Worm (Caenorhabditis elegans): ENCODE data around the gene cbp-1.

The cbp-1 gene

DNA sequence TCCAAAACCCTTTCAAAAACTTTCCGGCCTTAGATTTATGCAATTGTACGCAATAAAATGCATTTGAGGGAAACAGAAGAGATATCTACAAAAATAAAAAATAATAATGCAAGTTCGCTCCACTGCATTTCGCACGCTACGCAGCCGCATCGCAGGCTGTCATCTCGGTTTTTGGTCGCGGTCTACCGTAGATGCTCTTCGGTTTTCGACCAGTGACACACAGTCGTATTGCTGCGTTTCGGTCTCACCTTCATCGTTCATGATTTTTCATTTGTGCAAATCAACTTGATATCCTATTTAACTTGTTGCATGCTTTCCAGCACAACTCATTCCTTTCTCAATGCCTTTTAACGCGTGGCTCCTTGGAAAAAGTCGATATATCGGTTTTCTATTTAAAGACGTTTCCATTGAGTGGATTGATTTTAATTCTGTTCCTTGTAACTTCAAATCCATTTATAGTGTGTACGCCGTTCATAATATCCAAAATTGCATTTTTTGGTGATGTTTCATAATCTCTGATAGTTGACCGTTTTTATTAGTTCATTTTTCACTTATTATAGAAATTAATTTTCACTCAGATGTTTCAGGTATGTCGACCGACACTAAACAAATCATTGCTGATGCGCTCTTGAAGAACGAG is 14.5 kb downstream of the cbp-1 start, which contains the start of gene vha-1 (continued):
- TF ChIP-seq zag-1 (tag; optimal IDR thresholded peaks at IDR 0.05) (no peak), aly-2 (tag; optimal IDR thresholded peaks at IDR 0.05) (no peak), nhr-28 (tag; optimal IDR thresholded peaks at IDR 0.05) (peak; percentile 92), mdl-1 (tag; optimal IDR thresholded peaks at IDR 0.05) (peak; percentile 4 to 70), F10B5.3 (tag; optimal IDR thresholded peaks at IDR 0.05) (no peak), spr-3 (GFP tag; optimal IDR thresholded peaks at IDR 0.05) (no peak), Y75B8A.6 (GFP tag; IDR thresholded peaks at IDR 0.05) (no peak), R02D3.7 (tag; optimal IDR thresholded peaks at IDR 0.05) (no peak), ZK337.2 (GFP tag; IDR thresholded peaks at IDR 0.05) (no peak), lin-15B (tag; optimal IDR thresholded peaks at IDR 0.05) (peak; percentile 40), mep-1 (tag; optimal IDR thresholded peaks at IDR 0.05) (peak; percentile 92), rbr-2 (tag; optimal IDR thresholded peaks at IDR 0.05) (peak; percentile 82), lin-29 (GFP tag; IDR thresholded peaks at IDR 0.05) (no peak), lin-13 (GFP tag; optimal IDR thresholded peaks at IDR 0.05) (peak; percentile 95), lir-3 (tag; optimal IDR thresholded peaks at IDR 0.05) (no peak), dve-1 (tag; optimal IDR thresholded peaks at IDR 0.05; ENCODE audit: insufficient read depth) (peak; percentile 94), unc-62 (GFP tag; optimal IDR thresholded peaks at IDR 0.05 in 1 of 2) (peak in 1 of 2 experiments; percentile 95), unc-62 (tag; optimal IDR thresholded peaks at IDR 0.05) (no peak), lim-7 (GFP tag; IDR thresholded peaks at IDR 0.05) (no peak), hlh-30 (tag; optimal IDR thresholded peaks at IDR 0.05; ENCODE audit: insufficient read depth) (peak; percentile 70), nhr-77 (tag; optimal IDR thresholded peaks at IDR 0.05) (peak; percentile 97), sdz-12 (GFP tag; optimal IDR thresholded peaks at IDR 0.05) (no peak), gei-8 (GFP tag; optimal IDR thresholded peaks at IDR 0.05) (no peak), nhr-42 (GFP tag; IDR thresholded peaks at IDR 0.05) (no peak; the same call in 1 of the 2 replicates), dpl-1 (GFP tag; optimal IDR thresholded peaks at IDR 0.05) (peak; percentile 74), fkh-10 (GFP tag; optimal IDR thresholded peaks at IDR 0.05) (peak; percentile 26), lin-1 (GFP tag; IDR thresholded peaks at IDR 0.05) (peak; percentile 80), fos-1 (tag; optimal IDR thresholded peaks at IDR 0.05) (peak; percentile 25), ZK546.5 (tag; optimal IDR thresholded peaks at IDR 0.05) (no peak), saeg-2 (GFP tag; IDR thresholded peaks at IDR 0.05) (no peak), attf-4 (tag; optimal IDR thresholded peaks at IDR 0.05) (no peak), unc-130 (GFP tag; optimal IDR thresholded peaks at IDR 0.05) (peak; percentile 2), lsy-2 (tag; optimal IDR thresholded peaks at IDR 0.05) (peak; percentile 91 to 96), set-16 (GFP tag; IDR thresholded peaks at IDR 0.05) (no peak), hif-1 (tag; optimal IDR thresholded peaks at IDR 0.05) (peak in 1 of 2 experiments; percentile 58), egl-43 (GFP tag; IDR thresholded peaks at IDR 0.05) (0 out of 2 replicates have a peak, but pooled peaks have one; percentile 29), vab-7 (GFP tag; IDR thresholded peaks at IDR 0.05) (no peak), F37D6.2 (tag; optimal IDR thresholded peaks at IDR 0.05) (peak; percentile 7), nhr-76 (tag; optimal IDR thresholded peaks at IDR 0.05) (no peak), F26F4.8 (GFP tag; conservative IDR thresholded peaks at IDR 0.05) (no peak), dmd-9 (GFP tag; IDR thresholded peaks at IDR 0.05) (no peak), nhr-102 (tag; optimal IDR thresholded peaks at IDR 0.05) (peak; percentile 63), ceh-20 (GFP tag; IDR thresholded peaks at IDR 0.05) (no peak), aha-1 (tag) (peak; percentile 48), daf-16 (GFP tag; optimal IDR thresholded peaks at IDR 0.05) (no peak), daf-16 (tag; optimal IDR thresholded peaks at IDR 0.05) (peak; percentile 60), skn-1 (tag; optimal IDR thresholded peaks at IDR 0.05) (peak; percentile 4), nhr-41 (GFP tag; IDR thresholded peaks at IDR 0.05) (no peak), dmd-6 (GFP tag; IDR thresholded peaks at IDR 0.05) (peak; percentile 93), egl-27 (tag; optimal IDR thresholded peaks at IDR 0.05) (no peak), nhr-10 (tag; optimal IDR thresholded peaks at IDR 0.05) (peak; percentile 78), ztf-11 (tag; optimal IDR thresholded peaks at IDR 0.05) (no peak)

All from whole organism, L4 larva.